Fruit fly (Drosophila melanogaster) whole organism, larva: Measurements from ENCODE around the gene dpr7.

Source experiments
- noc ChIP-seq: fragments of 200-800 bp; sonication (Bioruptor generic); optimal IDR thresholded peaks from 3 replicates; lab custom pipeline; 2019; ENCODE audit warnings: missing biosample characterization, mild to moderate bottlenecking, missing genetic modification characterization, moderate library complexity

The dpr7 gene

dm6 chr4:253176-253575 is at the start of gene dpr7:
Gene dpr7 (minus strand): TSS chr4:253329.
- no peak for TF ChIP-seq noc (tag; lab: Kevin White, UChicago)

DNA sequence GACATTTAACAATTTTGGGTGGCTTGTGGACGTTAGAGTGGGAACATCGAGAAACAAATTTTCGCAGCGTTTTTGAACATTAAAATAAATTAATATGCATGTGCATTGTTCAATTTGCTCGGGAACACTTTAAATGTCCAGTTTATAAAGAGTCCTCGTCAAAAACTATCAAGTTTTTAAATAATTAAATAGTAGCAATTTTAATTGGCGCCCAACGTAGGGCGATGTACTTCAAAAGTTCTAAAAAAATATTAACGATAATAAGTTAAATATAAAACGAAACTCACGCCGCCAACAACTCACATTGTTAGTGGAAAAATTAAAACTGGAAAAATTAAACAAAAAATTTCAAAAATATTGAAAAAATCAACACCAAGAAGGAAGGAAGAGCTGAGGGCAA is 39.3 kb upstream of the dpr7 start:
- TF ChIP-seq noc (tag; lab: Kevin White, UChicago), result no peak

DNA sequence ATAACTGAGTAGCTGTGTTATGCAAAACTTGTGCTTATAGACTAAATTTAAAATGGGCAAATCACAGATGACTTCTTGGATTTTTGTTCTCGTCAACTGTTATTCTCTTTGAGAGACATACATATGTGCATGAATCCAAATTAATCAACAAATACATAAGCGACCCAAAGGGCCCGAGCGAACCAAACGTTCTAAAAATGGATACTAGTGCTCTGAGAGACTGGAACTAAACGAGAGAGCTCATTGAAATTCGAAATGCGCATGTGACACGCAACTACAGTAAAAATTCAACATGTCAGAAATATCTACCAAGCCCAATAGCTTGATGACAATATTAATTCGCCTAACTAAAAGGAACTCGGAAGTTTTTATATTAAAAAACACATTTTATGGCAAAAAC is 23.2 kb upstream of the dpr7 start, which contains the start of gene NfI:
NfI (minus strand) TSS at position 45 of the 400 bp plus-strand sequence.
- no peak for TF ChIP-seq noc (tag; lab: Kevin White, UChicago)

- TF ChIP-seq noc (tag; lab: Kevin White, UChicago), result no peak
Measured at dm6 chr4:274704-275103, 21.6 kb upstream of the dpr7 start.

dm6 chr4:261484-262070 is 8.4 kb upstream of the dpr7 start:
- no peak for TF ChIP-seq noc (tag; lab: Kevin White, UChicago)

DNA sequence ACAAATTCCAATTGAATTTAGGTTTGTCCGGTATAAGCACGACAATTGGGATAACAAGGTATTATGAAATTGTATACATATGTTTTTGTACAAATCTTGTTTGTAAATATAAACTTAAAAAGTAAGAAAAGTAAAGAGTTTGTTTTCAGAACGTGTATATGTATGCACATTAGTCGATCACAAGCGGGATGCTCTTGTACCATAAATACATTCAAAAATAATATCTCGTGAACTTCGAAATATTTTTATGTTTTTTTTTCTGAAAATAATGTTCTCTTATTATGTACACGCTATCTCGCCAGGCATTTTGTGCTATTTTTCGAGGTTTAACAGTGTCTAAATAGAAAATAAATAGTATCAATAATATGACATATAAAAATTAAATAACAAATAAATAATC is 1.6 kb upstream of the dpr7 start, which contains the start of gene RhoGAP102A:
RhoGAP102A (plus strand) TSS at position 301 of the 400 bp plus-strand sequence.
- TF ChIP-seq noc (tag; lab: Kevin White, UChicago), result no peak

DNA sequence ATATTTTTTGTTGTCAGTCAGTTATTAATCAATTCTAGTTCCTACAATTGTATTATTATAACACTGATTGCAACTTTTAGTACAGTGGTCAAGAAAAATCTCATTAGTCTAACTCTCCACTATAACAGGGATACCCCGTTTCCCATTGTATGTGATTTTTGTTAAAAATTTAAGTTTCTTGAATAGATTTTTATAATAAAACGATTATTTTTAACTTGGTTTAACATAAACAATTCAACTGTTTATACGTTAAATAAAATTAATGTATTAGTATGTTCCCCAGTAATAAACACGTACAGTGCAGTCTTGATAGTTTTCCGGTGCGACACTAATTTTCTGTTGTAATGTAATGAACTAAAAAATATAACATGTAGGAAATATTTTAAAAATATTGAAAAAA is 12.3 kb downstream of the dpr7 start:
- no peak for TF ChIP-seq noc (tag; lab: Kevin White, UChicago)

DNA sequence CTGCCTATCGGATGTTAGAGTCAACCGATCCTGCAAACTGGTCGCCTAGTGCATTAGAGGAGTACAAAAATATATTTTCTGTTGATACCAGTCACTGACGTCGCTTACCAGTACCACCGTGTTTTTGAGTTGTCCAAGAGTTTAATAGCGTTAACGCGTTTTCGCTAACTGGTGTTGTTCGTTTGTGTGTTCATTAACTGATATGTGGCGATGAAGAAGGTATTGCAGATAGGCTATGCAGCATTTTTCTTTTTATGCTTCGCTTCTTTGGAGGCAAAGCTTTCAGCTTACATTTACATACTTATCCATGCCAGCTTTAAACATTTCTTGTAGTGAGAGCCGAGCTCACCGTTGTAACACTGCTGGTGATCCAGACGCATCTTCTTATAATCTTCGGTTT is 14.7 kb downstream of the dpr7 start:
- no peak for TF ChIP-seq noc (tag; lab: Kevin White, UChicago)

DNA sequence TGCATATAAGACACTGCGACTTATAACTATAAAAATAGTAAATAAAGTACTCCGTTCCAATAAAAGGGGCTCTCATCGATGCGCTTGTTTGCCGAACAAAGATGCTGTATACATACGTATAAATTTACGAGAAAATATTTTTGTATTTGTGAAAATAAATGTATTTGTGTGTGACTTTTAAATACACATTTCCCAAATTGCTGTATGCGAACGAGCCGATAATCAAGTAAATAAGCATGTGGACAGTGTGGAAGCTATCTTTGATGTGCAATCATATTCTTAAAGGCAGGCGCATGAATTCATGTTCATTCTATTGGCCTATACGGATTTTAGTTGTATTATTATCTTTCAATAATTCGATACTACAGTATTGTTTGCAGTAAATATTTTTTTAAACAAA is 21.9 kb downstream of the dpr7 start:
- TF ChIP-seq noc (tag; lab: Kevin White, UChicago), result no peak

DNA sequence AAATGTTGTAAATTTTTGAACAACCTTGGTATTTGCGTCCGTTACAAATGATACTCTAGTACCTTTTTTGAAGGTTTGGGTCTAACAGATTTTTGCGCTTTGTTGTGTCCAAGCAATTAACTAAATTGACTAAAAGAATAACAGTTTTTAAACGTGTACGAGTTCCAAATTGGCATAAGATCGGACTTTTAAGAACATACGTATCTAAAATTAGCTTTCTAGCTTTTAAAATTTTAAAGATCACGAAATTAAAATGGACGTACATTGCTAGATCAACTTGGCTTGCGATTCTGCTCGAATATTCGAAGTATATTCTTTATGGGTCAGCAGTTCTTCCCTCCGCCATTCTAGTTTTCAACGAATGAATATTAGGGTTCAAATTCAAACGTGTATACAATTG is 22.7 kb downstream of the dpr7 start, which contains the start of gene CG1674:
CG1674 (plus strand) TSS at position 301 of the 400 bp plus-strand sequence.
- no peak for TF ChIP-seq noc (tag; lab: Kevin White, UChicago)

- TF ChIP-seq noc (tag; lab: Kevin White, UChicago), result no peak
Measured at dm6 chr4:227648-228047, 25.5 kb downstream of the dpr7 start, which contains the start of the genes CG31999 and yellow-h. Gene CG31999 (minus strand): TSS chr4:227748. Gene yellow-h (plus strand): TSS chr4:227922.

- no peak for TF ChIP-seq noc (tag; lab: Kevin White, UChicago)
Measured at dm6 chr4:226751-227150, 26.4 kb downstream of the dpr7 start.

- TF ChIP-seq noc (tag; lab: Kevin White, UChicago), result no peak
Measured at dm6 chr4:225824-226223, 27.3 kb downstream of the dpr7 start.

dm6 chr4:210011-210649 is 43.0 kb downstream of the dpr7 start, which contains the start of gene Crk:
Gene Crk (plus strand): TSS chr4:210224.
- TF ChIP-seq noc (tag; lab: Kevin White, UChicago), result no peak

- no peak for TF ChIP-seq noc (tag; lab: Kevin White, UChicago)
Measured at dm6 chr4:205671-206252, 47.4 kb downstream of the dpr7 start, which contains the start of gene CG31998. Gene CG31998 (minus strand): TSS chr4:205945.
